Fruit fly (Drosophila melanogaster): ENCODE data around the gene Cyp9f2.

dm6 chr3R:12445468-12445867 lies 39.6 kb upstream of the Cyp9f2 start:
- TF ChIP-seq CTCF (optimal IDR thresholded peaks at IDR 0.05), result no peak
- TF ChIP-seq CG8478 (optimal IDR thresholded peaks at IDR 0.05), result no peak
